Worm (Caenorhabditis elegans) whole organism, L2 larva: Measurements from ENCODE around the gene odd-1.

ENCODE experiments used
- blmp-1 ChIP-seq: sonication (generic microtip); optimal IDR thresholded peaks from 2 replicates; lab custom pipeline; 2017; ENCODE audit warnings: missing genetic modification characterization, mild to moderate bottlenecking, missing compliant biosample characterization, antibody characterized with exemption, moderate library complexity; ENCODE audit not compliant: insufficient read depth
- lin-13 ChIP-seq: fragments of 150-350 bp; optimal IDR thresholded peaks from 2 replicates; lab custom pipeline; 2014; ENCODE audit warnings: missing biosample characterization, missing genetic modification reagents, missing genetic modification characterization
- lin-39 ChIP-seq: fragments of 150-350 bp; optimal IDR thresholded peaks from 2 replicates; lab custom pipeline; 2014; ENCODE audit warnings: missing biosample characterization, missing genetic modification reagents, missing genetic modification characterization
- mbf-1 ChIP-seq: sonication (generic microtip); optimal IDR thresholded peaks from 2 replicates; lab custom pipeline; 2017; ENCODE audit warnings: missing biosample characterization, missing genetic modification characterization
- nhr-12 ChIP-seq: fragments of 150-350 bp; optimal IDR thresholded peaks from 2 replicates; lab custom pipeline; 2014; ENCODE audit warnings: missing biosample characterization, missing genetic modification characterization
- nhr-23 ChIP-seq: fragments of 150-350 bp; optimal IDR thresholded peaks from 2 replicates; lab custom pipeline; 2014; ENCODE audit warnings: missing biosample characterization, missing genetic modification reagents, missing genetic modification characterization
- nhr-237 ChIP-seq: fragments of 150-350 bp; optimal IDR thresholded peaks from 2 replicates; lab custom pipeline; 2014; ENCODE audit warnings: missing biosample characterization, missing genetic modification characterization
- nhr-77 ChIP-seq: fragments of 150-350 bp; optimal IDR thresholded peaks from 2 replicates; lab custom pipeline; 2014; ENCODE audit warnings: missing biosample characterization, missing genetic modification characterization
- peb-1 ChIP-seq: fragments of 150-350 bp; optimal IDR thresholded peaks from 2 replicates; lab custom pipeline; 2014; ENCODE audit warnings: missing biosample characterization, missing genetic modification characterization
- snpc-4 ChIP-seq: fragments of 150-350 bp; optimal IDR thresholded peaks from 2 replicates; lab custom pipeline; 2014; ENCODE audit warnings: missing biosample characterization, missing genetic modification characterization
- unc-62 ChIP-seq: fragments of 150-350 bp; optimal IDR thresholded peaks from 2 replicates; lab custom pipeline; 2014; ENCODE audit warnings: missing biosample characterization, missing genetic modification reagents, missing genetic modification characterization
- zag-1 ChIP-seq: fragments of 150-350 bp; optimal IDR thresholded peaks from 2 replicates; lab custom pipeline; 2014; ENCODE audit warnings: missing biosample characterization, missing genetic modification characterization

DNA sequence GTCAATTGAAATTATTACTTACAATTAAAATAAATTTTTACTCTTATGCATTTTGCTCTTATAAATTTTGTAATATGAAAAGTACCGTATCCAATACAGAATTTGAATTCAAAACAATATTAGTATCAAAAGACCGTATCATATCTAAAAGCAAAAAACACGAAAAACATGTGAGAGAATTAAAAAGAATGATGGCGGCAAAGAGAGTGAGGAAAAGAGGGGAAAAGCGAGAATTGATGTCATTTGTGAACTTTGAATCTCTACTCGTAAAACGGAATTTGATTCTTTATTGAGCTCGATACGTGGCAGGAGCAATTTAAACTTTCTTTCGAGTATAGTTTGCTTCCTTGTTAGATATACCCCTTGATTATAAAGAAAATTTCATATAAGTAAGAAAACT is 46.4 kb downstream of the odd-1 start:
- TF ChIP-seq nhr-23: no peak
- no peak for TF ChIP-seq nhr-77 (tag; lab: Kevin White, UChicago)
- TF ChIP-seq zag-1 (tag; lab: Kevin White, UChicago): no peak
- TF ChIP-seq snpc-4: no peak
- TF ChIP-seq peb-1 (tag; lab: Kevin White, UChicago): no peak
- TF ChIP-seq nhr-237 (tag; lab: Kevin White, UChicago): no peak
- TF ChIP-seq blmp-1 (tag; lab: Kevin White, UChicago): no peak
- no peak for TF ChIP-seq mbf-1 (tag; lab: Kevin White, UChicago)
- TF ChIP-seq lin-39 (tag; lab: Kevin White, UChicago): no peak
- TF ChIP-seq nhr-12 (tag; lab: Kevin White, UChicago): no peak
- TF ChIP-seq lin-13 (GFP tag; lab: Kevin White, UChicago): no peak
- no peak for TF ChIP-seq unc-62 (GFP tag; lab: Kevin White, UChicago)
